Worm (Caenorhabditis elegans) whole organism, young adult: Measurements from ENCODE around the gene K09C4.2.

Experiments
- C17E4.6 ChIP-seq: fragments of 200-800 bp; sonication (Bioruptor generic); IDR thresholded peaks from 2 replicates; pipeline ENCODE4 v1.3.6; 2022; ENCODE audit warnings: missing genetic modification reagents, missing genetic modification characterization, missing compliant biosample characterization
- F22D6.2 ChIP-seq: sonication (generic microtip); optimal IDR thresholded peaks from 2 replicates; lab custom pipeline; 2016; ENCODE audit warnings: mild to moderate bottlenecking, missing genetic modification characterization, missing compliant biosample characterization
- F23B12.7 ChIP-seq: sonication (generic microtip); optimal IDR thresholded peaks from 2 replicates; lab custom pipeline; 2017; ENCODE audit warnings: missing genetic modification characterization, mild to moderate bottlenecking, missing compliant biosample characterization, antibody characterized with exemption, moderate library complexity; ENCODE audit not compliant: insufficient read depth
- F37B4.10 ChIP-seq: fragments of 200-800 bp; sonication (Bioruptor generic); IDR thresholded peaks from 2 replicates; pipeline ENCODE4 v1.3.6; 2022; ENCODE audit warnings: missing genetic modification characterization, missing compliant biosample characterization
- F39B2.1 ChIP-seq: fragments of 200-800 bp; sonication (Bioruptor generic); IDR thresholded peaks from 2 replicates; pipeline ENCODE4 v1.3.6; 2022; ENCODE audit warnings: missing genetic modification reagents, missing genetic modification characterization, missing compliant biosample characterization
- F49E8.2 ChIP-seq: sonication (generic microtip); optimal IDR thresholded peaks from 3 replicates; lab custom pipeline; 2017; ENCODE audit warnings: missing genetic modification characterization, mild to moderate bottlenecking, missing compliant biosample characterization, antibody characterized with exemption, moderate library complexity; ENCODE audit not compliant: insufficient read depth
- F57C9.4 ChIP-seq: sonication (generic microtip); optimal IDR thresholded peaks from 2 replicates; lab custom pipeline; 2017; ENCODE audit warnings: mild to moderate bottlenecking, missing genetic modification characterization, missing compliant biosample characterization
- K12H6.12 ChIP-seq: fragments of 200-800 bp; sonication (Bioruptor generic); optimal IDR thresholded peaks from 2 replicates; lab custom pipeline; 2018; ENCODE audit warnings: mild to moderate bottlenecking, missing genetic modification characterization, missing compliant biosample characterization
- Y67H2A.10 ChIP-seq: fragments of 200-800 bp; sonication (Bioruptor generic); conservative IDR thresholded peaks from 2 replicates; pipeline ENCODE4 v1.3.6; 2022; ENCODE audit warnings: missing genetic modification reagents, missing genetic modification characterization, missing compliant biosample characterization
- ceh-27 ChIP-seq: fragments of 200-800 bp; sonication (Bioruptor generic); optimal IDR thresholded peaks from 2 replicates; lab custom pipeline; 2018; ENCODE audit warnings: mild to moderate bottlenecking, missing genetic modification characterization, moderate library complexity, missing compliant biosample characterization
- dpl-1 ChIP-seq: fragments of 150-350 bp; optimal IDR thresholded peaks from 2 replicates; lab custom pipeline; 2014; ENCODE audit warnings: missing biosample characterization, missing genetic modification reagents, missing genetic modification characterization
- egl-44 ChIP-seq: fragments of 200-800 bp; sonication (Bioruptor generic); IDR thresholded peaks from 2 replicates; pipeline ENCODE4 v1.3.6; 2022; ENCODE audit warnings: missing genetic modification reagents, missing genetic modification characterization, missing compliant biosample characterization
- egrh-3 ChIP-seq: fragments of 200-800 bp; sonication (Bioruptor generic); IDR thresholded peaks from 2 replicates; pipeline ENCODE4 v1.3.6; 2022; ENCODE audit warnings: missing genetic modification reagents, missing genetic modification characterization, missing compliant biosample characterization
- hlh-12 ChIP-seq: sonication (generic microtip); optimal IDR thresholded peaks from 2 replicates; lab custom pipeline; 2016; ENCODE audit warnings: missing genetic modification characterization, missing compliant biosample characterization
- hlh-26 ChIP-seq: fragments of 200-800 bp; sonication (Bioruptor generic); conservative IDR thresholded peaks from 2 replicates; pipeline ENCODE4 v1.3.6; 2022; ENCODE audit warnings: missing genetic modification reagents, missing genetic modification characterization, missing compliant biosample characterization
- hsf-1 ChIP-seq: fragments of 200-800 bp; sonication (Bioruptor generic); IDR thresholded peaks from 2 replicates; pipeline ENCODE4 v1.3.6; 2022; ENCODE audit warnings: missing genetic modification reagents, missing genetic modification characterization, missing compliant biosample characterization
- lsl-1 ChIP-seq: fragments of 200-800 bp; sonication (Bioruptor generic); optimal IDR thresholded peaks from 2 replicates; lab custom pipeline; 2018; ENCODE audit warnings: mild to moderate bottlenecking, missing genetic modification characterization, moderate library complexity, missing compliant biosample characterization
- mel-28 ChIP-seq: sonication (generic microtip); optimal IDR thresholded peaks from 2 replicates; lab custom pipeline; 2016; ENCODE audit warnings: borderline replicate concordance, mild to moderate bottlenecking, missing genetic modification characterization, missing compliant biosample characterization
- nhr-80 ChIP-seq: sonication (generic microtip); optimal IDR thresholded peaks from 2 replicates; lab custom pipeline; 2016; ENCODE audit warnings: missing genetic modification characterization, missing compliant biosample characterization
- pha-4 ChIP-seq: fragments of 150-350 bp; sonication (generic microtip); optimal IDR thresholded peaks from 2 replicates; lab custom pipeline; 2014; ENCODE audit warnings: missing biosample characterization, missing genetic modification reagents, missing genetic modification characterization
- rpc-1 ChIP-seq, 2 experiments: fragments of 150-350 bp in 1 of 2; sonication (generic microtip) in 1 of 2; optimal IDR thresholded peaks; 2 replicates each; lab custom pipeline; 2014 to 2018; ENCODE audit warnings: missing biosample characterization in 1 of 2, missing genetic modification characterization in 1 of 2, missing genetic modification reagents in 1 of 2, missing genotype in 1 of 2
- sea-2 ChIP-seq: fragments of 200-800 bp; sonication (Bioruptor generic); IDR thresholded peaks from 2 replicates; pipeline ENCODE4 v1.3.6; 2022; ENCODE audit warnings: missing genetic modification characterization, missing compliant biosample characterization
- snpc-1.3 ChIP-seq: sonication (generic microtip); optimal IDR thresholded peaks from 2 replicates; lab custom pipeline; 2017; ENCODE audit warnings: missing genetic modification characterization, mild to moderate bottlenecking, missing compliant biosample characterization, antibody characterized with exemption, moderate library complexity, missing genotype, missing genetic modification reagents; ENCODE audit not compliant: insufficient read depth
- snpc-3.4 ChIP-seq: sonication (generic microtip); optimal IDR thresholded peaks from 2 replicates; lab custom pipeline; 2017; ENCODE audit warnings: missing genetic modification characterization, mild to moderate bottlenecking, missing compliant biosample characterization, antibody characterized with exemption, moderate library complexity, missing genotype, missing genetic modification reagents
- sptf-2 ChIP-seq: fragments of 200-800 bp; sonication (Bioruptor generic); optimal IDR thresholded peaks from 2 replicates; lab custom pipeline; 2018; ENCODE audit warnings: mild to moderate bottlenecking, missing genetic modification characterization, missing compliant biosample characterization
- unc-62 ChIP-seq: fragments of 150-350 bp; optimal IDR thresholded peaks from 2 replicates; lab custom pipeline; 2014; ENCODE audit warnings: missing biosample characterization, missing genetic modification reagents, missing genetic modification characterization
- xnd-1 ChIP-seq: sonication (generic microtip); optimal IDR thresholded peaks from 2 replicates; lab custom pipeline; 2016; ENCODE audit warnings: missing genotype, missing genetic modification reagents, missing genetic modification characterization, missing compliant biosample characterization
- zfh-2 ChIP-seq: fragments of 200-800 bp; sonication (Bioruptor generic); conservative IDR thresholded peaks from 2 replicates; pipeline ENCODE4 v1.3.6; 2022; ENCODE audit warnings: missing genetic modification reagents, missing genetic modification characterization, missing compliant biosample characterization
- ztf-25 ChIP-seq: fragments of 200-800 bp; sonication (Bioruptor generic); IDR thresholded peaks from 2 replicates; pipeline ENCODE4 v1.3.6; 2022; ENCODE audit warnings: missing genetic modification reagents, missing genetic modification characterization, missing compliant biosample characterization
- ztf-3 ChIP-seq: fragments of 200-800 bp; sonication (Bioruptor generic); optimal IDR thresholded peaks from 2 replicates; lab custom pipeline; 2018; ENCODE audit warnings: mild to moderate bottlenecking, missing genetic modification characterization, missing compliant biosample characterization

Gene K09C4.2

DNA sequence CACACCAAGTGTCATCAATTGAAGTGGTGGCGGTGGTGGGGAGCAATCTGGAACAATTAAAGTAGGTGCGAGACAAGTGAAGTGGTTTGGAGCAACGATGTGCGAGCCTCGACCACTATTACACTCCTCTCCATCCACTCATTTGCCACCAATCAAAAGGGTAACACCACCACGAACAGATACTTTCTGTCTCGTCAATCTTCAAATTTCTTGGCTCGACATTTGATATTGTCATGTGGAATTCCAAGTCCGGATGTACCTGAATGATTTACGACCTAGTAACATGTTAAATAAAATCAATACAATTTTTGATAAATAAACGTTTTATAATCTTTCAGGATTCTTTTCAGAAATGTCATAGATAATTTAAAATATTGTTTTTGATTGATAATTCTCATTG lies 25.5 kb upstream of the K09C4.2 start, which contains the start of gene sul-1:
Gene sul-1 (minus strand): TSS at position 101 of the 400 bp plus-strand sequence.
- no peak for TF ChIP-seq rpc-1 (optimal IDR thresholded peaks at IDR 0.05; lab: Kevin White, UChicago)
- TF ChIP-seq rpc-1 (tag; optimal IDR thresholded peaks at IDR 0.05; lab: Kevin White, UChicago), result no peak
- no peak for TF ChIP-seq zfh-2
- TF ChIP-seq F23B12.7 (tag; lab: Kevin White, UChicago), result no peak
- peak; percentile 29 for TF ChIP-seq ceh-27 (GFP tag; lab: Kevin White, UChicago)

DNA sequence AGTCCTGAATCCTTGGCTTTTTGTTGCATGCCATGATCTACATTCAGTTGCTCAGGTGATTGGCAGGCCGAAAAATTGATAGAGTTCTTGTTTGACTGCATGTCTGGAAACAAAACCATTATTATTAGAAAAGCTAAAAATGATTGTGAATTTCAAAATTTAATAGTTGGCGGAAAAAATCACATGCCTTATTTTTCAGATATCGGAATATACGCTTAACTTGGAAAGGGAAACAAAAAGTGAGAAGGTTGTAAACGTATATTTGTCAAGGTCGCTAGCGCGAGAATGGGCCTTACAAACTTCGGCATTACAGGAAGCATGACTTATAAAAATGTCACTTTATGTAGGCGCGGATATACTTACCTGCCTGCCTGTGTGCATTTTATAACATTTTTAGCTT lies 24.6 kb upstream of the K09C4.2 start, which contains the start of gene K09C4.9:
Gene K09C4.9 (minus strand): TSS at position 101 of the 400 bp plus-strand sequence.
- TF ChIP-seq hlh-26 (GFP tag; lab: Robert Waterston, UW), result no peak
- TF ChIP-seq Y67H2A.10 (GFP tag; lab: Robert Waterston, UW), result no peak
- TF ChIP-seq K12H6.12 (tag; lab: Kevin White, UChicago), result no peak
- no peak for TF ChIP-seq sea-2 (GFP tag; lab: Robert Waterston, UW)
- TF ChIP-seq ztf-3 (GFP tag; lab: Kevin White, UChicago), result no peak
- TF ChIP-seq snpc-3.4 (tag; lab: Kevin White, UChicago), result no peak
- no peak for TF ChIP-seq F57C9.4 (tag; lab: Kevin White, UChicago)
- TF ChIP-seq hsf-1 (GFP tag; lab: Robert Waterston, UW), result no peak
- TF ChIP-seq hlh-12 (tag; lab: Kevin White, UChicago), result no peak

DNA sequence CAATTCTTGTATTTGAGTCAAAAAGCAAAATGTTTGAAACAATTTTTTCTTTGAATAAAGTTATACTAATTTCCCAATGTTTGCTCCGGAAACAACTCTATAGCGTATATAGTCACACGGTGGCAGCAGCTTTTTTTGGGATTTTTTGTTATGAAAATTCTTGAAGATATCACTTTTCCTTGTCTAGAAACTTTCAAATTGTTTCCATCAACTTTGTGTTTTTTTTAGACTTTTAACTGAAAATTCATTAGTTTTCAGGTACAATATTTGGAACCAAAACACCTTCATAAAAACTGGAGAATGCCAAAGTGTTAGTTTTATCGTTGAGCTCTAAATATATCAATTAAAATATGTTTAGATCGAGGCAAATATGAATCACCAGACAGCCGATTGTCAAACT lies 23.7 kb upstream of the K09C4.2 start, which contains the start of gene K09C4.7:
Gene K09C4.7 (plus strand): TSS at position 301 of the 400 bp plus-strand sequence.
- TF ChIP-seq C17E4.6 (GFP tag; lab: Robert Waterston, UW) (no peak), pha-4 (tag; lab: Kevin White, UChicago) (no peak), egl-44 (GFP tag; lab: Robert Waterston, UW) (no peak), lsl-1 (GFP tag; lab: Kevin White, UChicago) (no peak), ztf-25 (GFP tag; lab: Robert Waterston, UW) (no peak), F22D6.2 (tag; lab: Kevin White, UChicago) (no peak), xnd-1 (no peak), egrh-3 (no peak), unc-62 (GFP tag; lab: Kevin White, UChicago) (no peak), F37B4.10 (no peak)
- TF ChIP-seq, all 124 proteins: peak for 0

DNA sequence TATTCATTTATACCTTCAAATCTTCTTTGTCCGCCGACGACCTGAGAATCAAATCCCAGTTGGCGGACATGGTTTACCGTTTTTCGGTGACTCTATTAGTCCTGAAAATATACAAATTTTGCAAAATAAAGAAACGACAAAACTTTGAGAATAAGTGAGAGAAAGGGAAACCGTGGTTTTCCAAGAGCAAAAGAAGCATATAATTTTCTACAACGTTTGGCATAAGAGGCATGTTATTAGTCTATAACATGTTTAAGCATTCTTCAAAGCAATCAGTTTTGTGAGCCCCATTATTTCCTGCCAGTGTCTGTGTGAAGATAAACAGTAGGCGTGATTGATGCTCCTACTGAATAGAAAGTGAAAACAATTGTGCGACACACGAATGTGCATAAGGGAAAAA lies 16.2 kb upstream of the K09C4.2 start, which contains the start of gene K09C4.10:
Gene K09C4.10 (minus strand): TSS at position 101 of the 400 bp plus-strand sequence.
- TF ChIP-seq dpl-1 (GFP tag; lab: Kevin White, UChicago) (no peak), K12H6.12 (tag; lab: Kevin White, UChicago) (no peak), F39B2.1 (GFP tag; lab: Robert Waterston, UW) (no peak), mel-28 (tag; lab: Kevin White, UChicago) (no peak), snpc-3.4 (tag; lab: Kevin White, UChicago) (no peak), rpc-1 (optimal IDR thresholded peaks at IDR 0.05; lab: Kevin White, UChicago) (no peak), rpc-1 (tag; optimal IDR thresholded peaks at IDR 0.05; lab: Kevin White, UChicago) (no peak)

DNA sequence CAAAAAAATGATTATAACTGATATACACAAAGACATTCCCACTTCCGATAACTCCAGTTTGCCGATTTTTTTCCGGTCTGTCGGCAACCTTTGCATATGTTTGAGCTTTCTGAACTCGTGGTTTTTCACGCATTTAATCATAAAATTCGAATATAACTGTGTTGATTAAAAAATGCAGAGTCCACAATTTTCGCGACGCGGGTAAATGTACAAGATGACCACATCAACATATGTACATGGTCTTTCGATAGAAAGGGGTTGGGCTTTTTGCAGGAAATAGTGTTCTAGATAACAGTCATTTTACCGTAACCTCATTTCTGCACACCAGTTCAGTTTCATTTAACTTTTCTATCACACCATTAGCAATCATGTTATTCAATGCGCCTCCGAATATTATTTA lies 14.0 kb upstream of the K09C4.2 start, which contains the start of gene K09C4.5:
Gene K09C4.5 (plus strand): TSS at position 326 of the 400 bp plus-strand sequence.
- no peak for TF ChIP-seq F49E8.2 (tag; lab: Kevin White, UChicago)
- no peak for TF ChIP-seq sptf-2

DNA sequence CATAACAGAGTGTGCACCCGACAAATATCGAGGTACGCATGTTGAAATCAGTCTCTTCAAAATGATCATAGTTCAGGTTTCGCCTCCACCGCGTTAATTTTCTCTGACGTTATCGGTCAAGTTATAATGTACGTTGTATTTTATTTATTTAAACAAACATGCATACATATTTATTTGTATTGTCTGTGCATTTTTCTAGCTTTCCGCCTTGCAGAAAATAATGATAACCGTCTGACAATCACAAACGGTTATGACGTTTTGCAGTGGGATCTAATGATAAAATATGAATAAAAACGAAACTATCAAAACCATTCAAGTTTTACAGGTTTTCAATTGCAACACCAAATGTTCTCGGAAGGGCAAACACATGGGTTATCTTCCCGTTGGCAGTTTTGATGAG lies 13.1 kb upstream of the K09C4.2 start:
- TF ChIP-seq nhr-80 (tag; lab: Kevin White, UChicago) (peak; percentile 57), snpc-1.3 (tag; lab: Kevin White, UChicago) (no peak)
